Worm (Caenorhabditis elegans) whole organism, L3 larva: ENCODE measurements around the gene F49C12.6.
A peak's percentile ranks its signal among the peaks of the same experiment; 100 is the strongest.

Source experiments
- aly-2 ChIP-seq: fragments of 150-350 bp; optimal IDR thresholded peaks from 2 replicates; lab custom pipeline; 2014; ENCODE audit warnings: missing biosample characterization, missing genetic modification characterization
- ceh-9 ChIP-seq: sonication (generic microtip); optimal IDR thresholded peaks from 2 replicates; lab custom pipeline; 2018; ENCODE audit warnings: missing biosample characterization, missing genetic modification characterization
- fkh-2 ChIP-seq: fragments of 150-350 bp; optimal IDR thresholded peaks from 2 replicates; lab custom pipeline; 2014; ENCODE audit warnings: missing biosample characterization, missing genetic modification reagents, missing genetic modification characterization
- mdl-1 ChIP-seq: fragments of 150-350 bp; optimal IDR thresholded peaks from 2 replicates; lab custom pipeline; 2014; ENCODE audit warnings: missing biosample characterization, missing genetic modification characterization
- nhr-237 ChIP-seq: fragments of 150-350 bp; optimal IDR thresholded peaks from 2 replicates; lab custom pipeline; 2014; ENCODE audit warnings: missing biosample characterization, missing genetic modification characterization
- nhr-67 ChIP-seq: fragments of 150-350 bp; optimal IDR thresholded peaks from 2 replicates; lab custom pipeline; 2014; ENCODE audit warnings: missing biosample characterization, missing genetic modification characterization
- pha-4 ChIP-seq: fragments of 150-350 bp; optimal IDR thresholded peaks from 2 replicates; lab custom pipeline; 2014; ENCODE audit warnings: missing biosample characterization, missing genetic modification reagents, missing genetic modification characterization
- pqm-1 ChIP-seq: fragments of 150-350 bp; optimal IDR thresholded peaks from 2 replicates; lab custom pipeline; 2017; ENCODE audit warnings: missing biosample characterization, missing genetic modification characterization, inconsistent platforms
- unc-62 ChIP-seq: fragments of 150-350 bp; sonication (generic microtip); optimal IDR thresholded peaks from 4 replicates; lab custom pipeline; 2014; ENCODE audit warnings: missing biosample characterization, missing genetic modification reagents, missing genetic modification characterization

DNA sequence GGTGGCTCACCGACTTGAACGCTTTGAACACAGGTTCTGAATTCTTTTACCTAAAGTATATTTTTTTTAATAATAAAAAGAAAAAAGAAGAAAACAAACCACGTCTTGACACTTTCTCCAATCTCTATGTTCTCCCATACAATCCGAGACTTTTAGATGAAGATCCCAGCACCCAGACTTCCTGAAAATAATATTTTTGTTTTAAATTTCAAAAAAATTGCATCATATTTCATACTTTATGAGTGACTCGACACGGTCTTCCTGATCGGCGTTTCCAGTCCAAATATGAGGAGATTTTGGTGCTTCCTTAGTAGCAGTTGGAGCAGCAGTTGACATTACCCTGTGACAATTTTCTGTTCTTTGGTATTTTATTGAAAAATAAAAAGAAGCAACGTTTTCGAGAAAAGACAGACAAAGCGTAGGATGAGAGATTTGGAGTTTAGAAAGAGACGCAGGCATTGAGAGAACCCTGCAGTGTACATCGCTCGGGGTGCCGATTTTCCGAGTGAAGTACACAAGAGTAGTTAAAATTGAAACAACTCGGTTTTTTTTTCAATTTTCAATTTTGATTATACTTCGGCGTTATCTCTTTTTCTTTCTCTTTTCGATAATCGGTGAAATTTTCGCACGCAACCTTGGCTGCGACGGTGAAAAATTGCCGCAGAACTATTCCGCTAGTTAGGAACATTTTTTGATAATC is 26.8 kb upstream of the F49C12.6 start, which contains the start of the genes coa-4 and T20D3.14:
- TF ChIP-seq ceh-9 (tag; lab: Kevin White, UChicago) (no peak), mdl-1 (tag; lab: Kevin White, UChicago) (no peak), nhr-67 (no peak), pqm-1 (tag; lab: Kevin White, UChicago) (no peak), aly-2 (tag; lab: Kevin White, UChicago) (no peak), nhr-237 (tag; lab: Kevin White, UChicago) (no peak), fkh-2 (no peak), unc-62 (no peak), pha-4 (tag; lab: Kevin White, UChicago) (peak; percentile 80)
